Fruit fly (Drosophila melanogaster) whole organism, prepupa: ENCODE data around the gene Pss.
A peak's percentile ranks its signal among the peaks of the same experiment; 100 is the strongest.

Experiments
- Blimp-1 ChIP-seq: fragments of 200-800 bp; sonication (Bioruptor generic); optimal IDR thresholded peaks from 3 replicates; lab custom pipeline; 2017; ENCODE audit warnings: missing biosample characterization, missing genetic modification characterization, mild to moderate bottlenecking, moderate library complexity, missing genetic modification reagents
- CG10631 ChIP-seq: fragments of 200-800 bp; sonication (Bioruptor generic); optimal IDR thresholded peaks from 2 replicates; lab custom pipeline; 2016; ENCODE audit warnings: missing biosample characterization, missing genetic modification characterization
- CG10669 ChIP-seq: fragments of 200-800 bp; sonication (Bioruptor generic); optimal IDR thresholded peaks from 3 replicates; lab custom pipeline; 2018; ENCODE audit warnings: missing biosample characterization, mild to moderate bottlenecking, missing genetic modification characterization, moderate library complexity
- CG11294 ChIP-seq: fragments of 200-800 bp; sonication (Bioruptor generic); IDR thresholded peaks from 2 replicates; pipeline ENCODE4 v1.3.6; 2022; ENCODE audit warnings: missing biosample characterization, missing genetic modification characterization
- CG11762 ChIP-seq: fragments of 200-800 bp; sonication (Bioruptor generic); optimal IDR thresholded peaks from 3 replicates; lab custom pipeline; 2016; ENCODE audit warnings: missing biosample characterization, missing genetic modification characterization; ENCODE audit not compliant: insufficient read depth
- CG11902 ChIP-seq: fragments of 200-800 bp; sonication (Bioruptor generic); optimal IDR thresholded peaks from 3 replicates; lab custom pipeline; 2016; ENCODE audit warnings: missing biosample characterization, missing genetic modification characterization
- CG15336 ChIP-seq: fragments of 200-800 bp; sonication (Bioruptor generic); IDR thresholded peaks from 2 replicates; pipeline ENCODE4 v1.3.6; 2022; ENCODE audit warnings: missing biosample characterization, missing genetic modification characterization
- CG16779 ChIP-seq: fragments of 200-800 bp; sonication (Bioruptor generic); optimal IDR thresholded peaks from 3 replicates; lab custom pipeline; 2017; ENCODE audit warnings: missing biosample characterization, mild to moderate bottlenecking, missing genetic modification characterization
- CG3032 ChIP-seq: fragments of 200-800 bp; optimal IDR thresholded peaks from 2 replicates; lab custom pipeline; 2019; ENCODE audit warnings: missing biosample characterization, mild to moderate bottlenecking, missing genetic modification characterization, moderate library complexity
- CG31627 ChIP-seq: fragments of 200-800 bp; sonication (Bioruptor generic); optimal IDR thresholded peaks from 3 replicates; lab custom pipeline; 2016; ENCODE audit warnings: missing biosample characterization, missing genetic modification characterization
- CG32006 ChIP-seq: fragments of 200-800 bp; sonication (Bioruptor generic); optimal IDR thresholded peaks from 3 replicates; lab custom pipeline; 2017; ENCODE audit warnings: missing biosample characterization, mild to moderate bottlenecking, missing genetic modification characterization
- CG34406 ChIP-seq: fragments of 200-800 bp; sonication (Bioruptor generic); optimal IDR thresholded peaks from 3 replicates; lab custom pipeline; 2016; ENCODE audit warnings: missing biosample characterization, missing genetic modification characterization
- CG3919 ChIP-seq: fragments of 200-800 bp; sonication (Bioruptor generic); optimal IDR thresholded peaks from 3 replicates; lab custom pipeline; 2016; ENCODE audit warnings: missing biosample characterization, missing genetic modification characterization
- CG4318 ChIP-seq: fragments of 200-800 bp; sonication (Bioruptor generic); optimal IDR thresholded peaks from 3 replicates; lab custom pipeline; 2017; ENCODE audit warnings: missing biosample characterization, mild to moderate bottlenecking, missing genetic modification characterization
- CG6163 ChIP-seq: fragments of 200-800 bp; sonication (Bioruptor generic); IDR thresholded peaks from 3 replicates; pipeline ENCODE4 v1.3.6; 2022; ENCODE audit warnings: missing biosample characterization, missing genetic modification characterization
- CG6276 ChIP-seq: fragments of 200-800 bp; sonication (Bioruptor generic); optimal IDR thresholded peaks from 2 replicates; lab custom pipeline; 2017; ENCODE audit warnings: missing biosample characterization, mild to moderate bottlenecking, missing genetic modification characterization
- CG6808 ChIP-seq: fragments of 200-800 bp; sonication (Bioruptor generic); optimal IDR thresholded peaks from 3 replicates; lab custom pipeline; 2017; ENCODE audit warnings: missing biosample characterization, missing genetic modification characterization, mild to moderate bottlenecking, moderate library complexity, missing genetic modification reagents
- CG6854 ChIP-seq: fragments of 200-800 bp; sonication (Bioruptor generic); optimal IDR thresholded peaks from 2 replicates; lab custom pipeline; 2017; ENCODE audit warnings: missing biosample characterization, mild to moderate bottlenecking, missing genetic modification characterization
- CG7368 ChIP-seq: fragments of 200-800 bp; sonication (Bioruptor generic); optimal IDR thresholded peaks from 3 replicates; lab custom pipeline; 2016; ENCODE audit warnings: missing biosample characterization, missing genetic modification characterization
- CG8319 ChIP-seq: fragments of 200-800 bp; sonication (Bioruptor generic); optimal IDR thresholded peaks from 3 replicates; lab custom pipeline; 2016; ENCODE audit warnings: missing biosample characterization, missing genetic modification characterization
- CG8632 ChIP-seq: fragments of 200-800 bp; sonication (Bioruptor generic); optimal IDR thresholded peaks from 3 replicates; lab custom pipeline; 2016; ENCODE audit warnings: missing biosample characterization, missing genetic modification characterization
- CG9139 ChIP-seq: fragments of 200-800 bp; sonication (Bioruptor generic); optimal IDR thresholded peaks from 3 replicates; lab custom pipeline; 2017; ENCODE audit warnings: missing biosample characterization, mild to moderate bottlenecking, missing genetic modification characterization
- Eip78C ChIP-seq: fragments of 200-800 bp; sonication (Bioruptor generic); peaks from one replicate; lab custom pipeline; 2016; ENCODE audit warnings: missing biosample characterization, missing genetic modification characterization
- Eip93F ChIP-seq: fragments of 200-800 bp; sonication (Bioruptor generic); optimal IDR thresholded peaks from 2 replicates; lab custom pipeline; 2016; ENCODE audit warnings: missing biosample characterization, mild to moderate bottlenecking, missing genetic modification characterization
- Gug ChIP-seq: fragments of 200-800 bp; sonication (Bioruptor generic); IDR thresholded peaks from 2 replicates; pipeline ENCODE4 v1.3.6; 2022; ENCODE audit warnings: missing biosample characterization, missing genetic modification characterization
- Hr38 ChIP-seq: sonication (Bioruptor generic); optimal IDR thresholded peaks from 2 replicates; lab custom pipeline; 2016; ENCODE audit warnings: missing biosample characterization, missing genetic modification characterization
- Hr39 ChIP-seq: fragments of 200-800 bp; sonication (Bioruptor generic); optimal IDR thresholded peaks from 2 replicates; lab custom pipeline; 2016; ENCODE audit warnings: missing biosample characterization, missing genetic modification characterization
- Lpt ChIP-seq: fragments of 200-800 bp; sonication (Bioruptor generic); optimal IDR thresholded peaks from 3 replicates; lab custom pipeline; 2016; ENCODE audit warnings: missing biosample characterization, missing genetic modification characterization
- Met ChIP-seq: fragments of 200-800 bp; sonication (Bioruptor generic); optimal IDR thresholded peaks from 3 replicates; lab custom pipeline; 2016; ENCODE audit warnings: missing biosample characterization, missing genetic modification characterization
- OdsH ChIP-seq: fragments of 200-800 bp; sonication (Bioruptor generic); optimal IDR thresholded peaks from 3 replicates; lab custom pipeline; 2016; ENCODE audit warnings: missing biosample characterization, missing genetic modification characterization
- Smox ChIP-seq: fragments of 200-800 bp; sonication (Bioruptor generic); optimal IDR thresholded peaks from 3 replicates; lab custom pipeline; 2016; ENCODE audit warnings: missing biosample characterization, missing genetic modification characterization
- Sox102F ChIP-seq: fragments of 200-800 bp; sonication (Bioruptor generic); optimal IDR thresholded peaks from 2 replicates; lab custom pipeline; 2016; ENCODE audit warnings: missing biosample characterization, mild to moderate bottlenecking, missing genetic modification characterization
- Sox15 ChIP-seq: fragments of 200-800 bp; sonication (Bioruptor generic); optimal IDR thresholded peaks from 3 replicates; lab custom pipeline; 2016; ENCODE audit warnings: missing biosample characterization, missing genetic modification characterization
- achi ChIP-seq: fragments of 200-800 bp; sonication (Bioruptor generic); optimal IDR thresholded peaks from 3 replicates; lab custom pipeline; 2016; ENCODE audit warnings: missing biosample characterization, missing genetic modification characterization
- acj6 ChIP-seq: fragments of 200-800 bp; sonication (Bioruptor generic); optimal IDR thresholded peaks from 3 replicates; lab custom pipeline; 2016; ENCODE audit warnings: missing biosample characterization, missing genetic modification characterization
- cyc ChIP-seq: fragments of 200-800 bp; sonication (Bioruptor generic); optimal IDR thresholded peaks from 3 replicates; lab custom pipeline; 2016; ENCODE audit warnings: missing biosample characterization, missing genetic modification characterization
- dsx ChIP-seq: fragments of 200-800 bp; optimal IDR thresholded peaks from 3 replicates; lab custom pipeline; 2019; ENCODE audit warnings: missing biosample characterization, mild to moderate bottlenecking, missing genetic modification characterization, moderate library complexity; ENCODE audit not compliant: poor library complexity, severe bottlenecking
- eg ChIP-seq: fragments of 200-800 bp; sonication (Bioruptor generic); IDR thresholded peaks from 3 replicates; pipeline ENCODE4 v1.3.6; 2022; ENCODE audit warnings: missing biosample characterization, missing genetic modification characterization
- esn ChIP-seq: fragments of 200-800 bp; sonication (Bioruptor generic); optimal IDR thresholded peaks from 2 replicates; lab custom pipeline; 2016; ENCODE audit warnings: missing biosample characterization, mild to moderate bottlenecking, missing genetic modification characterization, moderate library complexity
- fd59A ChIP-seq: fragments of 200-800 bp; sonication (Bioruptor generic); optimal IDR thresholded peaks from 2 replicates; lab custom pipeline; 2017; ENCODE audit warnings: missing biosample characterization, mild to moderate bottlenecking, missing genetic modification characterization, missing genetic modification reagents
- fd85E ChIP-seq: fragments of 200-800 bp; sonication (Bioruptor generic); optimal IDR thresholded peaks from 3 replicates; lab custom pipeline; 2016; ENCODE audit warnings: missing biosample characterization, missing genetic modification characterization
- fkh ChIP-seq: fragments of 200-800 bp; sonication (Bioruptor generic); optimal IDR thresholded peaks from 3 replicates; lab custom pipeline; 2017; ENCODE audit warnings: missing biosample characterization, mild to moderate bottlenecking, missing genetic modification characterization, moderate library complexity
- lz ChIP-seq: fragments of 200-800 bp; sonication (Bioruptor generic); optimal IDR thresholded peaks from 3 replicates; lab custom pipeline; 2016; ENCODE audit warnings: missing biosample characterization, missing genetic modification characterization
- net ChIP-seq: fragments of 200-800 bp; sonication (Bioruptor generic); optimal IDR thresholded peaks from 3 replicates; lab custom pipeline; 2016; ENCODE audit warnings: missing biosample characterization, missing genetic modification characterization
- pdm3 ChIP-seq: fragments of 200-800 bp; sonication (Bioruptor generic); optimal IDR thresholded peaks from 3 replicates; lab custom pipeline; 2016; ENCODE audit warnings: missing biosample characterization, missing genetic modification characterization
- salr ChIP-seq, 2 experiments: fragments of 200-800 bp; sonication (Bioruptor generic); optimal IDR thresholded peaks; 3 replicates each; lab custom pipeline; 2016 to 2018; ENCODE audit warnings: missing biosample characterization in 2 of 2, missing genetic modification characterization in 2 of 2, mild to moderate bottlenecking in 1 of 2
- spab ChIP-seq: fragments of 200-800 bp; sonication (Bioruptor generic); optimal IDR thresholded peaks from 2 replicates; lab custom pipeline; 2017; ENCODE audit warnings: missing biosample characterization, mild to moderate bottlenecking, missing genetic modification characterization, missing genetic modification reagents
- svp ChIP-seq: fragments of 200-800 bp; sonication (Bioruptor generic); peaks from one replicate; lab custom pipeline; 2016; ENCODE audit warnings: missing biosample characterization, missing genetic modification characterization
- topi ChIP-seq: fragments of 200-800 bp; sonication (Bioruptor generic); optimal IDR thresholded peaks from 3 replicates; lab custom pipeline; 2016; ENCODE audit warnings: missing biosample characterization, missing genetic modification characterization
- vri ChIP-seq: fragments of 200-800 bp; sonication (Bioruptor generic); optimal IDR thresholded peaks from 3 replicates; lab custom pipeline; 2016; ENCODE audit warnings: missing biosample characterization, mild to moderate bottlenecking, missing genetic modification characterization

Pss gene

DNA sequence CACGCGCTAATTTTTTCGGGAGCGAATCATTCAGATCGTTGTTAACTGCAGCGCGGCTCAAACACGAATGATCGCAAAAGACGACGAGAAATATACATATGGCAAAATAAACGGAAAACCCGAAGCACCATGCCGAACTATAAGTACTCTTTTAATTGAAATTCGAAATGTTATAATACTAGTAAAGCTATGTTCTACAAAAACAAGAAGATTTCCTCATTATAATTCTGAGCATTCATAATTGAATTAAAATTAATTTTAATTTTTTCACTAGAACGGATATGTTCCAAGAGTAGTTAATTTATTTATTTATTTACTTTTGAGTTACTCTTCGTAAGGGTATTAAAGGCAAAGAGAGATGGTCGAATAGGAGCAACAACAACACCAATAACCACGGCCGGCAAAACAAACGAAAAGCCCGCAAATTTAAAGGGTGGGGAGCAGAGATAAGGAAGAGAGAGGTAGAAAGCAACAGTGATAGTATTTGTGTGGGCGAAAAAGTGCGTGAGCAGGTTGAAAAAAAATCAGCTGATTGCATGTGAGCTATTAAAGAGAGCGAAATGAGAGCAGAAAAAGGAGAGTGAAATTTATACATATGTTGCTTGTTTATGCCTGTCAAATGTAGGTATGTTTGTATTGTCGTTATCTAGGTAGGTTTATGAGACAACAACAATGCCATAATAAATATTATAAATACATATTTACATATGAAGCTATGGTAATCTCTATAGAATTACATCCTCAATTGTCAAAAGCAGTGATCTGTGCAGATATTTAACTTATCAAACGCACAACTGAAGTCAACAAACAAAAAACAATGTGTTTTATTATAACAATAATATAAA lies 32.3 kb downstream of the Pss start:
- TF ChIP-seq CG9139 (GFP tag; lab: Kevin White, UChicago) (peak; percentile 84), CG8632 (GFP tag; lab: Kevin White, UChicago) (peak; percentile 92), CG6276 (peak; percentile 90), CG16779 (tag; lab: Kevin White, UChicago) (peak; percentile 83), salr (GFP tag; optimal IDR thresholded peaks at IDR 0.05; lab: Kevin White, UChicago) (peak; percentile 23 to 88), CG34406 (peak; percentile 95), CG11762 (peak; percentile 79), Hr39 (GFP tag; lab: Kevin White, UChicago) (peak; percentile 79), CG32006 (GFP tag; lab: Kevin White, UChicago) (peak; percentile 90), acj6 (GFP tag; lab: Kevin White, UChicago) (peak; percentile 90), topi (peak; percentile 95), lz (peak; percentile 90), dsx (peak; percentile 87), Lpt (GFP tag; lab: Kevin White, UChicago) (peak; percentile 74), Sox15 (GFP tag; lab: Kevin White, UChicago) (peak; percentile 83), pdm3 (GFP tag; lab: Kevin White, UChicago) (peak; percentile 89), Hr38 (GFP tag; lab: Kevin White, UChicago) (no peak), Gug (GFP tag; lab: Robert Waterston, UW) (peak; percentile 74), Smox (GFP tag; lab: Kevin White, UChicago) (peak; percentile 92), CG6808 (GFP tag; lab: Kevin White, UChicago) (peak; percentile 80), achi (GFP tag; lab: Kevin White, UChicago) (peak; percentile 88), Eip93F (GFP tag; lab: Kevin White, UChicago) (peak; percentile 61), CG3919 (GFP tag; lab: Kevin White, UChicago) (peak; percentile 91), Sox102F (GFP tag; lab: Kevin White, UChicago) (peak; percentile 92), CG8319 (GFP tag; lab: Kevin White, UChicago) (peak; percentile 74), CG4318 (GFP tag; lab: Kevin White, UChicago) (peak; percentile 68), eg (GFP tag; lab: Robert Waterston, UW) (peak; percentile 92), vri (peak; percentile 86), CG31627 (peak; percentile 85), net (GFP tag; lab: Kevin White, UChicago) (peak; percentile 93), spab (GFP tag; lab: Kevin White, UChicago) (peak; percentile 78), OdsH (peak; percentile 88), CG6163 (peak; percentile 90), CG3032 (tag; lab: Kevin White, UChicago) (peak; percentile 86), fd85E (GFP tag; lab: Kevin White, UChicago) (peak; percentile 41), Eip78C (GFP tag; lab: Kevin White, UChicago) (peak; percentile 99), CG7368 (GFP tag; lab: Kevin White, UChicago) (peak; percentile 83), CG10631 (GFP tag; lab: Kevin White, UChicago) (peak; percentile 82), svp (peak; percentile 97), CG15336 (peak; percentile 97), cyc (GFP tag; lab: Kevin White, UChicago) (peak; percentile 88), CG11902 (GFP tag; lab: Kevin White, UChicago) (peak; percentile 74), CG10669 (peak; percentile 83), fkh (GFP tag; lab: Kevin White, UChicago) (peak; percentile 76), esn (peak; percentile 96), fd59A (peak; percentile 66), CG6854 (GFP tag; lab: Kevin White, UChicago) (peak; percentile 84), Blimp-1 (peak; percentile 75), CG11294 (GFP tag; lab: Robert Waterston, UW) (peak; percentile 60), Met (GFP tag; lab: Kevin White, UChicago) (peak; percentile 94)
